Worm (Caenorhabditis elegans) whole organism, mixed stage, embryonic: ENCODE measurements around the gene R03D7.8.

Source experiments
- blmp-1 ChIP-seq: fragments of 150-350 bp; optimal IDR thresholded peaks from 2 replicates; lab custom pipeline; 2014; ENCODE audit warnings: missing biosample characterization, missing genetic modification characterization
- mls-2 ChIP-seq: sonication (generic microtip); optimal IDR thresholded peaks from 2 replicates; lab custom pipeline; 2016; ENCODE audit warnings: mild to moderate bottlenecking, missing genetic modification characterization, moderate library complexity, missing compliant biosample characterization
- nhr-12 ChIP-seq: fragments of 150-350 bp; optimal IDR thresholded peaks from 2 replicates; lab custom pipeline; 2014; ENCODE audit warnings: missing biosample characterization, missing genetic modification characterization
- nhr-237 ChIP-seq: fragments of 150-350 bp; optimal IDR thresholded peaks from 2 replicates; lab custom pipeline; 2014; ENCODE audit warnings: missing biosample characterization, missing genetic modification characterization
- snpc-4 ChIP-seq: fragments of 150-350 bp; optimal IDR thresholded peaks from 2 replicates; lab custom pipeline; 2014; ENCODE audit warnings: missing biosample characterization, missing genetic modification characterization
- unc-62 ChIP-seq: fragments of 150-350 bp; optimal IDR thresholded peaks from 2 replicates; lab custom pipeline; 2014; ENCODE audit warnings: missing biosample characterization, missing genetic modification reagents, missing genetic modification characterization

DNA sequence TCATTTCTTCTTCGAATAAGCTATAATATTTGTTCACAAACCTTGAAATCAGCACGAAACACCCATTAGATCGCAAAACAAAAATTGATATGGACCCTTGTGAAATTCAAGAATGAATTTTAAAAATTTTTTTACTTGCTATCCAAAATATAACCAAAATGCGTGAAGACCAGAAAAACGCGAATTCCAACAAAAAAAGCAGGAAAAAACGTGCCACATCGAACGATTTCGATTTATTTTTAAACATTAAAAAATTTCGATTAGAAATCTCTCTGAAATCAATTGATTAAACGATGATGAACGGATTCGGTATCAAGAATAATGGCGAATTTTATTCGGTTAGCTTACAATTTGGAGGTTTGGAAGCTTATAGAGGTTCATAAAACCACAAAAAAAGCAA is 9.4 kb downstream of the R03D7.8 start, which contains the start of the genes tceb-3 and gskl-1:
- TF ChIP-seq nhr-12 (no peak), unc-62 (no peak), mls-2 (no peak), snpc-4 (tag; lab: Kevin White, UChicago) (no peak), nhr-237 (tag; lab: Kevin White, UChicago) (no peak), blmp-1 (no peak)
